Worm (Caenorhabditis elegans) whole organism, L4 larva: Measurements from ENCODE around the gene C01G5.4.

Experiments used
- T26A8.4 ChIP-seq: fragments of 200-800 bp; sonication (Bioruptor generic); IDR thresholded peaks from 2 replicates; pipeline ENCODE4 v1.3.6; 2022; ENCODE audit warnings: missing genetic modification characterization, missing compliant biosample characterization
- aha-1 ChIP-seq: fragments of 150-350 bp; peaks from one replicate; lab custom pipeline; 2014; ENCODE audit warnings: missing biosample characterization, missing genetic modification characterization
- ceh-32 ChIP-seq: sonication (generic microtip); optimal IDR thresholded peaks from 2 replicates; lab custom pipeline; 2016; ENCODE audit warnings: mild to moderate bottlenecking, missing genetic modification characterization, missing compliant biosample characterization; ENCODE audit not compliant: poor library complexity
- daf-16 ChIP-seq, 3 experiments: sonication (generic microtip); optimal IDR thresholded peaks; 2 replicates each; lab custom pipeline; 2016 to 2017; ENCODE audit warnings: missing genetic modification characterization in 3 of 3, missing genetic modification reagents in 3 of 3, mild to moderate bottlenecking in 2 of 3, missing compliant biosample characterization in 2 of 3, missing biosample characterization in 1 of 3, moderate library complexity in 1 of 3
- daf-19 ChIP-seq: fragments of 200-800 bp; sonication (Bioruptor generic); conservative IDR thresholded peaks from 2 replicates; pipeline ENCODE4 v1.3.6; 2022; ENCODE audit warnings: missing genetic modification characterization, missing compliant biosample characterization
- dmd-6 ChIP-seq: fragments of 200-800 bp; sonication (Bioruptor generic); IDR thresholded peaks from 2 replicates; pipeline ENCODE4 v1.3.6; 2022; ENCODE audit warnings: missing genetic modification reagents, missing genetic modification characterization, missing compliant biosample characterization
- dve-1 ChIP-seq: sonication (generic microtip); optimal IDR thresholded peaks from 2 replicates; lab custom pipeline; 2017; ENCODE audit warnings: antibody characterized with exemption, mild to moderate bottlenecking, missing genetic modification characterization, missing compliant biosample characterization; ENCODE audit not compliant: insufficient read depth
- egl-27 ChIP-seq: sonication (generic microtip); optimal IDR thresholded peaks from 3 replicates; lab custom pipeline; 2017; ENCODE audit warnings: missing biosample characterization, missing genetic modification reagents, missing genetic modification characterization
- egl-43 ChIP-seq: fragments of 200-800 bp; sonication (Bioruptor generic); IDR thresholded peaks from 2 replicates; pipeline ENCODE4 v1.3.6; 2022; ENCODE audit warnings: missing genetic modification reagents, missing genetic modification characterization, missing compliant biosample characterization
- fkh-10 ChIP-seq: fragments of 150-350 bp; optimal IDR thresholded peaks from 2 replicates; lab custom pipeline; 2014; ENCODE audit warnings: missing biosample characterization, missing genetic modification reagents, missing genetic modification characterization
- hlh-11 ChIP-seq: fragments of 200-800 bp; sonication (Bioruptor generic); optimal IDR thresholded peaks from 2 replicates; lab custom pipeline; 2018; ENCODE audit warnings: mild to moderate bottlenecking, missing genetic modification characterization, missing compliant biosample characterization
- hlh-30 ChIP-seq: sonication (generic microtip); optimal IDR thresholded peaks from 2 replicates; lab custom pipeline; 2017; ENCODE audit warnings: antibody characterized with exemption, mild to moderate bottlenecking, missing genetic modification characterization, missing compliant biosample characterization; ENCODE audit not compliant: insufficient read depth
- lsy-2 ChIP-seq, 2 experiments: fragments of 150-350 bp in 1 of 2; sonication (generic microtip) in 1 of 2; optimal IDR thresholded peaks; 2 replicates each; lab custom pipeline; 2014 to 2017; ENCODE audit warnings: missing biosample characterization in 2 of 2, missing genetic modification characterization in 2 of 2
- mep-1 ChIP-seq: fragments of 150-350 bp; sonication (generic microtip); optimal IDR thresholded peaks from 3 replicates; lab custom pipeline; 2014; ENCODE audit warnings: missing biosample characterization, missing genetic modification characterization
- mxl-3 ChIP-seq: fragments of 200-800 bp; sonication (Bioruptor generic); optimal IDR thresholded peaks from 2 replicates; lab custom pipeline; 2018; ENCODE audit warnings: mild to moderate bottlenecking, missing genetic modification characterization, missing compliant biosample characterization
- nhr-237 ChIP-seq: sonication (generic microtip); optimal IDR thresholded peaks from 2 replicates; lab custom pipeline; 2017; ENCODE audit warnings: missing biosample characterization, missing genetic modification characterization
- nhr-28 ChIP-seq: fragments of 150-350 bp; optimal IDR thresholded peaks from 2 replicates; lab custom pipeline; 2014; ENCODE audit warnings: missing biosample characterization, missing genetic modification characterization
- nhr-76 ChIP-seq: fragments of 150-350 bp; optimal IDR thresholded peaks from 2 replicates; lab custom pipeline; 2014; ENCODE audit warnings: missing biosample characterization, missing genetic modification characterization
- pha-4 ChIP-seq, 2 experiments: fragments of 150-350 bp in 1 of 2; fragments of 200-800 bp in 1 of 2; sonication (Bioruptor generic) in 1 of 2; IDR thresholded peaks in 1 of 2; optimal IDR thresholded peaks in 1 of 2; 2 replicates each; pipeline versions ENCODE4 v1.3.6 to Lab custom; 2014 to 2022; ENCODE audit warnings: missing genetic modification characterization in 2 of 2, missing genetic modification reagents in 2 of 2, missing biosample characterization in 1 of 2, missing compliant biosample characterization in 1 of 2
- php-3 ChIP-seq: fragments of 200-800 bp; sonication (Bioruptor generic); IDR thresholded peaks from 2 replicates; pipeline ENCODE4 v1.3.6; 2022; ENCODE audit warnings: missing genetic modification reagents, missing genetic modification characterization, missing compliant biosample characterization
- pqm-1 ChIP-seq: sonication (generic microtip); optimal IDR thresholded peaks from 2 replicates; lab custom pipeline; 2017; ENCODE audit warnings: missing biosample characterization, missing genetic modification characterization
- saeg-2 ChIP-seq: fragments of 200-800 bp; sonication (Bioruptor generic); IDR thresholded peaks from 2 replicates; pipeline ENCODE4 v1.3.6; 2022; ENCODE audit warnings: missing genetic modification reagents, missing genetic modification characterization, missing compliant biosample characterization
- set-16 ChIP-seq: fragments of 200-800 bp; sonication (Bioruptor generic); IDR thresholded peaks from 2 replicates; pipeline ENCODE4 v1.3.6; 2022; ENCODE audit warnings: missing genetic modification reagents, missing genetic modification characterization, missing compliant biosample characterization
- skn-1 ChIP-seq: fragments of 150-350 bp; optimal IDR thresholded peaks from 2 replicates; lab custom pipeline; 2014; ENCODE audit warnings: missing biosample characterization, missing genetic modification characterization
- tag-97 ChIP-seq: fragments of 200-800 bp; sonication (Bioruptor generic); IDR thresholded peaks from 2 replicates; pipeline ENCODE4 v1.3.6; 2022; ENCODE audit warnings: missing genetic modification characterization, missing compliant biosample characterization
- unc-39 ChIP-seq: sonication (generic microtip); optimal IDR thresholded peaks from 2 replicates; lab custom pipeline; 2017; ENCODE audit warnings: missing biosample characterization, missing genetic modification characterization
- unc-62 ChIP-seq, 3 experiments: fragments of 150-350 bp in 1 of 3; sonication (generic microtip); optimal IDR thresholded peaks in 2 of 3; peaks in 1 of 3; 1 replicate in 1 of 3; 2 replicates in 2 of 3; lab custom pipeline; 2014 to 2017; ENCODE audit warnings: missing biosample characterization in 3 of 3, missing genetic modification characterization in 3 of 3, missing genetic modification reagents in 3 of 3, missing genotype in 1 of 3
- zfp-2 ChIP-seq: sonication (generic microtip); optimal IDR thresholded peaks from 2 replicates; lab custom pipeline; 2016; ENCODE audit warnings: mild to moderate bottlenecking, missing genetic modification characterization, missing compliant biosample characterization
- zip-2 ChIP-seq: fragments of 150-350 bp; optimal IDR thresholded peaks from 2 replicates; lab custom pipeline; 2014; ENCODE audit warnings: missing biosample characterization, missing genetic modification characterization
- ztf-7 ChIP-seq: fragments of 150-350 bp; optimal IDR thresholded peaks from 2 replicates; lab custom pipeline; 2014; ENCODE audit warnings: missing biosample characterization, missing genetic modification characterization

C01G5.4 gene

DNA sequence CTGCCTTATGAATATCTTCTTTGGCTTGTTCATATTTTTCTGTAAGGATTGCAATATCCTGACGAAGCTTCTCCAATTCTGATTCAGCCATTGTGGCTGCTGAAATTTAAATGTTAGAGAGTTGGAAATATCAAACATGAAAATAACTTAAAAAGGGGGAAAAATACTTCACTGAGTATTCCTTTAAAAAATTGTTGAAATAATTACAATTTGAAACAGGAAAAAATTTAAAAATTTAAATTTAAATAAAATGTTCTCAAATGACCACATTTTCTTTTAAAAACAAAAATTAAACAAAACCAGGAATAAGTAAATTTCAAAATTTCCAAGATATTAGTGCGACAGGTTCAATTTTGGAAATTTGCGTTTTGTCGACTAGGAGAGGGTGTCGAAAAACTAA is 40.7 kb downstream of the C01G5.4 start, which contains the start of gene bicd-1:
TSS of gene bicd-1 (minus strand) at position 101 of the 400 bp plus-strand sequence.
- TF ChIP-seq saeg-2 (GFP tag; lab: Robert Waterston, UW) (no peak), zip-2 (tag; lab: Kevin White, UChicago) (no peak)

DNA sequence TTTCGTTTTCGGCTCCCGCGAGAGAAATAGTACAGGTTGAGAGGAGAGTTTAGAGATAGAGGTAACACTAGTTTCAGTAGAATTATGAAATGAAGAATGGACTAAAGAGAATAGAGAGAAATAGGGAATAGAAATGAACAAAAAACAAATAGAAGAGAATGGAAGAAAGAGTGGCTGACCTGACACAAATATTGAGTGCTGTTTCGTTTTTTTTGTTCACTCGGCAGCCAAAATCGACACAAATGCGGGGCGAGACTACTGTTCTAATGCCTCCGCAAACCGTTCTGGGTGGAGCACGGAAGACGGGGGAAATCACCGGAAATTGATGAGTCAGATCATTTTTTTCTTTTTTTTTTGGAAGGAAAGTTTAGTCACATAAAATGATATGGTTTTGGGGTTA is 41.1 kb downstream of the C01G5.4 start:
- peak; percentile 10 for TF ChIP-seq nhr-28
- peak; percentile 42 for TF ChIP-seq aha-1 (tag; lab: Kevin White, UChicago)
- no peak for TF ChIP-seq hlh-11 (tag; lab: Kevin White, UChicago)

ce11 chrIV:6574343-6574742 is 42.8 kb downstream of the C01G5.4 start:
- TF ChIP-seq mxl-3 (GFP tag; lab: Kevin White, UChicago) (peak; percentile 36), daf-19 (GFP tag; lab: Robert Waterston, UW) (0 out of 2 replicates have a peak, but pooled peaks have one; percentile 35), daf-16 (GFP tag; optimal IDR thresholded peaks at IDR 0.05; lab: Kevin White, UChicago) (no peak), daf-16 (tag; optimal IDR thresholded peaks at IDR 0.05; lab: Kevin White, UChicago) (peak; percentile 53), skn-1 (tag; lab: Kevin White, UChicago) (no peak), egl-27 (tag; lab: Kevin White, UChicago) (no peak), zfp-2 (tag; lab: Kevin White, UChicago) (no peak), dve-1 (tag; lab: Kevin White, UChicago) (peak; percentile 67), mep-1 (tag; lab: Kevin White, UChicago) (peak; percentile 34), pqm-1 (tag; lab: Kevin White, UChicago) (peak; percentile 63), egl-43 (GFP tag; lab: Robert Waterston, UW) (no peak), nhr-237 (no peak), hlh-11 (tag; lab: Kevin White, UChicago) (peak; percentile 70), aha-1 (tag; lab: Kevin White, UChicago) (peak; percentile 63), dmd-6 (GFP tag; lab: Robert Waterston, UW) (peak; percentile 67), php-3 (GFP tag; lab: Robert Waterston, UW) (0 out of 2 replicates have a peak, but pooled peaks have one; percentile 22), lsy-2 (tag; optimal IDR thresholded peaks at IDR 0.05; lab: Kevin White, UChicago) (peak in 1 of 2 experiments; percentile 13), nhr-28 (peak; percentile 66), nhr-76 (tag; lab: Kevin White, UChicago) (no peak), ztf-7 (no peak), unc-62 (GFP tag; optimal IDR thresholded peaks at IDR 0.05 in 1 of 2; lab: Kevin White, UChicago) (peak in 1 of 2 experiments; percentile 29), unc-62 (tag; optimal IDR thresholded peaks at IDR 0.05; lab: Kevin White, UChicago) (no peak)

- TF ChIP-seq hlh-11 (tag; lab: Kevin White, UChicago) (peak; percentile 52), T26A8.4 (GFP tag; lab: Robert Waterston, UW) (0 out of 2 replicates have a peak, but pooled peaks have one; percentile 42), tag-97 (GFP tag; lab: Robert Waterston, UW) (no peak), hlh-30 (tag; lab: Kevin White, UChicago) (peak; percentile 46), dve-1 (tag; lab: Kevin White, UChicago) (peak; percentile 85), mxl-3 (GFP tag; lab: Kevin White, UChicago) (peak; percentile 28), zfp-2 (tag; lab: Kevin White, UChicago) (no peak), unc-62 (GFP tag; optimal IDR thresholded peaks at IDR 0.05 in 1 of 2; lab: Kevin White, UChicago) (peak in 1 of 2 experiments; percentile 55), unc-62 (tag; optimal IDR thresholded peaks at IDR 0.05; lab: Kevin White, UChicago) (no peak), aha-1 (tag; lab: Kevin White, UChicago) (peak; percentile 69), nhr-28 (peak; percentile 34), pha-4 (GFP tag; IDR thresholded peaks at IDR 0.05; lab: Robert Waterston, UW) (no peak; the same call in 1 of the 2 replicates), pha-4 (tag; optimal IDR thresholded peaks at IDR 0.05; lab: Kevin White, UChicago) (peak; percentile 68), set-16 (GFP tag; lab: Robert Waterston, UW) (peak; percentile 73; the same call in 1 of the 2 replicates), ceh-32 (no peak), daf-16 (GFP tag; optimal IDR thresholded peaks at IDR 0.05; lab: Kevin White, UChicago) (no peak), daf-16 (tag; optimal IDR thresholded peaks at IDR 0.05; lab: Kevin White, UChicago) (peak; percentile 74), unc-39 (tag; lab: Kevin White, UChicago) (no peak), fkh-10 (no peak), mep-1 (tag; lab: Kevin White, UChicago) (peak; percentile 42)
- TF ChIP-seq, all 104 proteins: peak for 12
Measured at ce11 chrIV:6575959-6576727, 44.6 kb downstream of the C01G5.4 start.
